Worm (Caenorhabditis elegans) whole organism, young adult: ENCODE data around the gene srg-2.

ENCODE experiments used
- F10E7.11 ChIP-seq: sonication (generic microtip); optimal IDR thresholded peaks from 2 replicates; lab custom pipeline; 2017; ENCODE audit warnings: mild to moderate bottlenecking, missing genetic modification characterization, moderate library complexity, missing compliant biosample characterization
- F33H1.4 ChIP-seq: fragments of 200-800 bp; sonication (Bioruptor generic); IDR thresholded peaks from 2 replicates; pipeline ENCODE4 v1.3.6; 2022; ENCODE audit warnings: missing genetic modification reagents, missing genetic modification characterization, missing compliant biosample characterization
- ZK185.1 ChIP-seq: sonication (generic microtip); optimal IDR thresholded peaks from 2 replicates; lab custom pipeline; 2016; ENCODE audit warnings: mild to moderate bottlenecking, missing genetic modification characterization, missing compliant biosample characterization; ENCODE audit not compliant: poor library complexity, severe bottlenecking
- ama-1 ChIP-seq, 3 experiments: fragments of 150-350 bp in 1 of 3; sonication (generic microtip) in 2 of 3; optimal IDR thresholded peaks; 2 replicates each; lab custom pipeline; 2014 to 2018; ENCODE audit warnings: missing biosample characterization in 2 of 3, missing genetic modification characterization in 2 of 3, missing genetic modification reagents in 2 of 3
- atf-7 ChIP-seq: sonication (generic microtip); optimal IDR thresholded peaks from 2 replicates; lab custom pipeline; 2017; ENCODE audit warnings: mild to moderate bottlenecking, missing genetic modification characterization, missing compliant biosample characterization
- dpl-1 ChIP-seq: fragments of 150-350 bp; optimal IDR thresholded peaks from 2 replicates; lab custom pipeline; 2014; ENCODE audit warnings: missing biosample characterization, missing genetic modification reagents, missing genetic modification characterization
- egl-18 ChIP-seq: fragments of 200-800 bp; sonication (Bioruptor generic); IDR thresholded peaks from 2 replicates; pipeline ENCODE4 v1.3.6; 2022; ENCODE audit warnings: missing genetic modification reagents, missing genetic modification characterization, missing compliant biosample characterization
- egl-44 ChIP-seq: fragments of 200-800 bp; sonication (Bioruptor generic); IDR thresholded peaks from 2 replicates; pipeline ENCODE4 v1.3.6; 2022; ENCODE audit warnings: missing genetic modification reagents, missing genetic modification characterization, missing compliant biosample characterization
- rcor-1 ChIP-seq: fragments of 200-800 bp; sonication (Bioruptor generic); IDR thresholded peaks from 2 replicates; pipeline ENCODE4 v1.3.6; 2022; ENCODE audit warnings: missing genetic modification reagents, missing genetic modification characterization, missing compliant biosample characterization
- snpc-3.4 ChIP-seq: sonication (generic microtip); optimal IDR thresholded peaks from 2 replicates; lab custom pipeline; 2017; ENCODE audit warnings: missing genetic modification characterization, mild to moderate bottlenecking, missing compliant biosample characterization, antibody characterized with exemption, moderate library complexity, missing genotype, missing genetic modification reagents
- snpc-4 ChIP-seq, 5 experiments: fragments of 150-350 bp in 1 of 5; sonication (generic microtip) in 4 of 5; optimal IDR thresholded peaks; 2 replicates each; lab custom pipeline; 2014 to 2018; ENCODE audit warnings: missing genetic modification characterization in 5 of 5, missing biosample characterization in 3 of 5, antibody characterized with exemption in 2 of 5, mild to moderate bottlenecking in 2 of 5, missing compliant biosample characterization in 2 of 5, missing genotype in 2 of 5, moderate library complexity in 2 of 5, missing genetic modification reagents in 1 of 5
- unc-62 ChIP-seq: fragments of 150-350 bp; optimal IDR thresholded peaks from 2 replicates; lab custom pipeline; 2014; ENCODE audit warnings: missing biosample characterization, missing genetic modification reagents, missing genetic modification characterization

ce11 chrIII:6272868-6273267, 12.9 kb upstream of the srg-2 start, which contains the start of gene C18F10.2:
- no peak for TF ChIP-seq snpc-3.4 (tag; lab: Kevin White, UChicago)
- no peak for TF ChIP-seq egl-18 (GFP tag; lab: Robert Waterston, UW)
- TF ChIP-seq atf-7 (tag; lab: Kevin White, UChicago), result no peak
- no peak for TF ChIP-seq egl-44 (GFP tag; lab: Robert Waterston, UW)
- TF ChIP-seq dpl-1, result no peak
- no peak for TF ChIP-seq unc-62 (GFP tag; lab: Kevin White, UChicago)
- no peak for TF ChIP-seq snpc-4 (GFP tag; optimal IDR thresholded peaks at IDR 0.05; lab: Kevin White, UChicago)
- TF ChIP-seq snpc-4 (tag; optimal IDR thresholded peaks at IDR 0.05; lab: Kevin White, UChicago), result no peak
- no peak for TF ChIP-seq F33H1.4 (GFP tag; lab: Robert Waterston, UW)
- TF ChIP-seq ama-1 (optimal IDR thresholded peaks at IDR 0.05; lab: Kevin White, UChicago), result no peak
- no peak for TF ChIP-seq ama-1 (GFP tag; optimal IDR thresholded peaks at IDR 0.05; lab: Kevin White, UChicago)
- TF ChIP-seq rcor-1 (GFP tag; lab: Robert Waterston, UW), result no peak
- no peak for TF ChIP-seq ZK185.1 (tag; lab: Kevin White, UChicago)
- TF ChIP-seq F10E7.11 (tag; lab: Kevin White, UChicago), result no peak
